Worm (Caenorhabditis elegans) whole organism, L4 larva: ENCODE data around the gene irld-63.

Source experiments
- R02D3.7 ChIP-seq: fragments of 150-350 bp; sonication (generic microtip); optimal IDR thresholded peaks from 3 replicates; lab custom pipeline; 2014; ENCODE audit warnings: missing biosample characterization, missing genetic modification characterization
- T26A8.4 ChIP-seq: fragments of 200-800 bp; sonication (Bioruptor generic); IDR thresholded peaks from 2 replicates; pipeline ENCODE4 v1.3.6; 2022; ENCODE audit warnings: missing genetic modification characterization, missing compliant biosample characterization
- aha-1 ChIP-seq: fragments of 150-350 bp; peaks from one replicate; lab custom pipeline; 2014; ENCODE audit warnings: missing biosample characterization, missing genetic modification characterization
- fkh-10 ChIP-seq: fragments of 150-350 bp; optimal IDR thresholded peaks from 2 replicates; lab custom pipeline; 2014; ENCODE audit warnings: missing biosample characterization, missing genetic modification reagents, missing genetic modification characterization
- lin-13 ChIP-seq: fragments of 150-350 bp; optimal IDR thresholded peaks from 2 replicates; lab custom pipeline; 2014; ENCODE audit warnings: missing biosample characterization, missing genetic modification reagents, missing genetic modification characterization
- lin-15B ChIP-seq: fragments of 150-350 bp; sonication (generic microtip); optimal IDR thresholded peaks from 3 replicates; lab custom pipeline; 2014; ENCODE audit warnings: missing biosample characterization, missing genetic modification characterization
- lsy-2 ChIP-seq, 2 experiments: fragments of 150-350 bp in 1 of 2; sonication (generic microtip) in 1 of 2; optimal IDR thresholded peaks; 2 replicates each; lab custom pipeline; 2014 to 2017; ENCODE audit warnings: missing biosample characterization in 2 of 2, missing genetic modification characterization in 2 of 2
- nhr-28 ChIP-seq: fragments of 150-350 bp; optimal IDR thresholded peaks from 2 replicates; lab custom pipeline; 2014; ENCODE audit warnings: missing biosample characterization, missing genetic modification characterization
- nhr-76 ChIP-seq: fragments of 150-350 bp; optimal IDR thresholded peaks from 2 replicates; lab custom pipeline; 2014; ENCODE audit warnings: missing biosample characterization, missing genetic modification characterization
- nhr-77 ChIP-seq: fragments of 150-350 bp; optimal IDR thresholded peaks from 2 replicates; lab custom pipeline; 2014; ENCODE audit warnings: missing biosample characterization, missing genetic modification characterization
- unc-39 ChIP-seq: sonication (generic microtip); optimal IDR thresholded peaks from 2 replicates; lab custom pipeline; 2017; ENCODE audit warnings: missing biosample characterization, missing genetic modification characterization
- unc-62 ChIP-seq, 3 experiments: fragments of 150-350 bp in 1 of 3; sonication (generic microtip); optimal IDR thresholded peaks in 2 of 3; peaks in 1 of 3; 1 replicate in 1 of 3; 2 replicates in 2 of 3; lab custom pipeline; 2014 to 2017; ENCODE audit warnings: missing biosample characterization in 3 of 3, missing genetic modification characterization in 3 of 3, missing genetic modification reagents in 3 of 3, missing genotype in 1 of 3
- ztf-11 ChIP-seq: fragments of 150-350 bp; optimal IDR thresholded peaks from 2 replicates; lab custom pipeline; 2014; ENCODE audit warnings: missing biosample characterization, missing genetic modification characterization

DNA sequence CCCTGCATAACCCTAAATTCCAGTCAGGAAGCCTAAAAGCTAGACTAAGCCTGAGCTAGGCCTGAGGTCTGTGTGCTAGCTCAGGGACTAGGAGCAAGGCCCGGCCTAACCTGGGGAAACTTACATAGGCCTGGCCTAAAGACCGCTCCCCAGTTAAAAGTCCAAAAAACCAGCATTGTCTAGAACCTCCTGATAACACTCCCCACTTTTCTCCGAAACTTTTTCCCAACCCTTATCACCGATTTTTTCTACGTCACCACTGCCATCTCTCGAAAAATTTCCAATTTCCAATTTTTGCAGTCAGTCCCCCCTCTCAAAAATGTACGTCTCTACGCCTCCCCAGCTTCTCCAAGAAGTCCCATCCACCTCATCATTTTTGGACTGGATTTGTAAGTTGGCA lies 6.9 kb upstream of the irld-63 start, which contains the start of gene ZK355.2:
- TF ChIP-seq R02D3.7 (tag; lab: Kevin White, UChicago), result no peak
- TF ChIP-seq ztf-11, result no peak
- TF ChIP-seq fkh-10 (GFP tag; lab: Kevin White, UChicago), result no peak
- TF ChIP-seq unc-62 (GFP tag; optimal IDR thresholded peaks at IDR 0.05 in 1 of 2; lab: Kevin White, UChicago), result no peak
- TF ChIP-seq unc-62 (tag; optimal IDR thresholded peaks at IDR 0.05; lab: Kevin White, UChicago), result no peak
- TF ChIP-seq lsy-2 (tag; optimal IDR thresholded peaks at IDR 0.05; lab: Kevin White, UChicago), result no peak
- TF ChIP-seq nhr-28 (tag; lab: Kevin White, UChicago), result no peak
- no peak for TF ChIP-seq nhr-76
- TF ChIP-seq T26A8.4 (GFP tag; lab: Robert Waterston, UW), result no peak
- TF ChIP-seq lin-15B (tag; lab: Kevin White, UChicago), result no peak
- TF ChIP-seq unc-39, result no peak
- TF ChIP-seq nhr-77 (tag; lab: Kevin White, UChicago), result no peak
- no peak for TF ChIP-seq lin-13 (GFP tag; lab: Kevin White, UChicago)
- TF ChIP-seq aha-1 (tag; lab: Kevin White, UChicago), result no peak
